Worm (Caenorhabditis elegans) whole organism, late embryonic: ENCODE results near the gene fbxa-100.
A peak's percentile ranks its signal among the peaks of the same experiment; 100 is the strongest.

Experiments used
- Y22D7AL.16 ChIP-seq: sonication (generic microtip); optimal IDR thresholded peaks from 2 replicates; lab custom pipeline; 2016; ENCODE audit warnings: missing genetic modification characterization, missing compliant biosample characterization
- ama-1 ChIP-seq: fragments of 150-350 bp; optimal IDR thresholded peaks from 2 replicates; lab custom pipeline; 2014
- ceh-18 ChIP-seq: sonication (generic microtip); optimal IDR thresholded peaks from 2 replicates; lab custom pipeline; 2016; ENCODE audit warnings: missing genetic modification characterization, missing compliant biosample characterization
- ceh-2 ChIP-seq: sonication (generic microtip); optimal IDR thresholded peaks from 2 replicates; lab custom pipeline; 2016; ENCODE audit warnings: missing genotype, missing genetic modification characterization, missing compliant biosample characterization
- ceh-31 ChIP-seq: sonication (generic microtip); optimal IDR thresholded peaks from 2 replicates; lab custom pipeline; 2016; ENCODE audit warnings: missing genetic modification characterization, missing compliant biosample characterization
- ceh-34 ChIP-seq: sonication (generic microtip); optimal IDR thresholded peaks from 2 replicates; lab custom pipeline; 2016; ENCODE audit warnings: mild to moderate bottlenecking, missing genetic modification characterization, missing compliant biosample characterization
- che-1 ChIP-seq: sonication (generic microtip); optimal IDR thresholded peaks from 2 replicates; lab custom pipeline; 2016; ENCODE audit warnings: mild to moderate bottlenecking, missing genetic modification characterization, missing compliant biosample characterization
- elt-2 ChIP-seq: sonication (generic microtip); optimal IDR thresholded peaks from 2 replicates; lab custom pipeline; 2016; ENCODE audit warnings: missing genetic modification reagents, missing genetic modification characterization, missing compliant biosample characterization
- elt-4 ChIP-seq: sonication (generic microtip); optimal IDR thresholded peaks from 2 replicates; lab custom pipeline; 2016; ENCODE audit warnings: missing genetic modification characterization, missing compliant biosample characterization
- ets-4 ChIP-seq: sonication (generic microtip); optimal IDR thresholded peaks from 2 replicates; lab custom pipeline; 2016; ENCODE audit warnings: missing genetic modification characterization, missing compliant biosample characterization
- eyg-1 ChIP-seq: sonication (generic microtip); optimal IDR thresholded peaks from 2 replicates; lab custom pipeline; 2016; ENCODE audit warnings: missing genotype, missing genetic modification characterization, missing compliant biosample characterization
- fax-1 ChIP-seq: sonication (generic microtip); optimal IDR thresholded peaks from 2 replicates; lab custom pipeline; 2016; ENCODE audit warnings: missing genotype, missing genetic modification characterization, missing compliant biosample characterization
- fkh-6 ChIP-seq: sonication (generic microtip); optimal IDR thresholded peaks from 2 replicates; lab custom pipeline; 2016; ENCODE audit warnings: missing genetic modification characterization, missing compliant biosample characterization
- gmeb-2 ChIP-seq: sonication (generic microtip); optimal IDR thresholded peaks from 2 replicates; lab custom pipeline; 2016; ENCODE audit warnings: missing genetic modification characterization, inconsistent platforms, missing compliant biosample characterization
- hlh-15 ChIP-seq: sonication (generic microtip); optimal IDR thresholded peaks from 2 replicates; lab custom pipeline; 2016; ENCODE audit warnings: missing genetic modification characterization, missing compliant biosample characterization
- hlh-30 ChIP-seq: sonication (generic microtip); optimal IDR thresholded peaks from 2 replicates; lab custom pipeline; 2017; ENCODE audit warnings: antibody characterized with exemption, missing genetic modification characterization, missing compliant biosample characterization; ENCODE audit not compliant: insufficient read depth
- hlh-6 ChIP-seq: sonication (generic microtip); optimal IDR thresholded peaks from 2 replicates; lab custom pipeline; 2016; ENCODE audit warnings: missing genotype, missing genetic modification characterization, missing compliant biosample characterization
- lim-6 ChIP-seq: sonication (generic microtip); optimal IDR thresholded peaks from 2 replicates; lab custom pipeline; 2016; ENCODE audit warnings: missing genetic modification characterization, missing compliant biosample characterization
- lin-11 ChIP-seq: fragments of 200-800 bp; sonication (Bioruptor generic); optimal IDR thresholded peaks from 2 replicates; lab custom pipeline; 2018; ENCODE audit warnings: mild to moderate bottlenecking, missing genetic modification characterization, missing compliant biosample characterization
- mec-3 ChIP-seq: sonication (generic microtip); optimal IDR thresholded peaks from 2 replicates; lab custom pipeline; 2016; ENCODE audit warnings: borderline replicate concordance, missing genetic modification characterization, missing compliant biosample characterization
- nhr-11 ChIP-seq: fragments of 150-350 bp; optimal IDR thresholded peaks from 2 replicates; lab custom pipeline; 2014; ENCODE audit warnings: missing biosample characterization, missing genetic modification characterization
- nhr-232 ChIP-seq: sonication (generic microtip); optimal IDR thresholded peaks from 2 replicates; lab custom pipeline; 2016; ENCODE audit warnings: missing genetic modification characterization, missing compliant biosample characterization
- npax-4 ChIP-seq: sonication (generic microtip); optimal IDR thresholded peaks from 2 replicates; lab custom pipeline; 2016; ENCODE audit warnings: missing genetic modification characterization, missing compliant biosample characterization
- odd-2 ChIP-seq: sonication (generic microtip); optimal IDR thresholded peaks from 2 replicates; lab custom pipeline; 2017; ENCODE audit warnings: antibody characterized with exemption, mild to moderate bottlenecking, missing genetic modification characterization, missing compliant biosample characterization
- pat-9 ChIP-seq: fragments of 200-800 bp; sonication (Bioruptor generic); optimal IDR thresholded peaks from 2 replicates; lab custom pipeline; 2018; ENCODE audit warnings: mild to moderate bottlenecking, missing genetic modification characterization, moderate library complexity, missing compliant biosample characterization
- pha-2 ChIP-seq: sonication (generic microtip); optimal IDR thresholded peaks from 2 replicates; lab custom pipeline; 2017; ENCODE audit warnings: mild to moderate bottlenecking, missing genetic modification characterization, missing compliant biosample characterization
- pqm-1 ChIP-seq: sonication (generic microtip); optimal IDR thresholded peaks from 2 replicates; lab custom pipeline; 2016; ENCODE audit warnings: missing genetic modification characterization, missing compliant biosample characterization
- pros-1 ChIP-seq: fragments of 150-350 bp; optimal IDR thresholded peaks from 2 replicates; lab custom pipeline; 2014; ENCODE audit warnings: missing biosample characterization, missing genetic modification reagents, missing genetic modification characterization
- ref-2 ChIP-seq: sonication (generic microtip); optimal IDR thresholded peaks from 2 replicates; lab custom pipeline; 2016; ENCODE audit warnings: missing genetic modification characterization, missing compliant biosample characterization
- sdc-2 ChIP-seq: sonication (generic microtip); optimal IDR thresholded peaks from 2 replicates; lab custom pipeline; 2016; ENCODE audit warnings: missing genotype, missing genetic modification characterization, missing compliant biosample characterization
- tbx-7 ChIP-seq: sonication (generic microtip); optimal IDR thresholded peaks from 2 replicates; lab custom pipeline; 2016; ENCODE audit warnings: missing genotype, missing genetic modification characterization, missing compliant biosample characterization
- unc-3 ChIP-seq, 2 experiments: fragments of 200-800 bp in 1 of 2; sonication (Bioruptor generic) in 1 of 2; sonication (generic microtip) in 1 of 2; conservative IDR thresholded peaks in 1 of 2; optimal IDR thresholded peaks in 1 of 2; 2 replicates each; pipeline versions ENCODE4 v1.3.6 to Lab custom; 2016 to 2022; ENCODE audit warnings: missing compliant biosample characterization in 2 of 2, missing genetic modification characterization in 2 of 2, missing genetic modification reagents in 1 of 2
- unc-42 ChIP-seq: sonication (generic microtip); optimal IDR thresholded peaks from 2 replicates; lab custom pipeline; 2016; ENCODE audit warnings: missing genotype, missing genetic modification characterization, missing compliant biosample characterization
- unc-55 ChIP-seq: sonication (generic microtip); optimal IDR thresholded peaks from 2 replicates; lab custom pipeline; 2017; ENCODE audit warnings: missing biosample characterization, missing genetic modification reagents, missing genetic modification characterization
- unc-86 ChIP-seq: sonication (generic microtip); optimal IDR thresholded peaks from 2 replicates; lab custom pipeline; 2016; ENCODE audit warnings: missing genetic modification characterization, missing compliant biosample characterization

The fbxa-100 gene

ce11 chrV:16047052-16047451 is 14.8 kb downstream of the fbxa-100 start:
- no peak for TF ChIP-seq elt-2
- TF ChIP-seq mec-3, result no peak
- TF ChIP-seq unc-3 (GFP tag; conservative IDR thresholded peaks at IDR 0.05; lab: Robert Waterston, UW), result no peak
- no peak for TF ChIP-seq unc-3 (tag; optimal IDR thresholded peaks at IDR 0.05; lab: Kevin White, UChicago)
- TF ChIP-seq hlh-6 (tag; lab: Kevin White, UChicago), result no peak
- no peak for TF ChIP-seq ceh-34 (tag; lab: Kevin White, UChicago)
- no peak for TF ChIP-seq pqm-1
- TF ChIP-seq sdc-2 (tag; lab: Kevin White, UChicago), result no peak

ce11 chrV:16046573-16046972 is 15.3 kb downstream of the fbxa-100 start, which contains the start of gene ZK285.2:
TSS of gene ZK285.2 (plus strand) at chrV:16046873.
- TF ChIP-seq ceh-18 (tag; lab: Kevin White, UChicago) (no peak), unc-3 (GFP tag; conservative IDR thresholded peaks at IDR 0.05; lab: Robert Waterston, UW) (no peak), unc-3 (tag; optimal IDR thresholded peaks at IDR 0.05; lab: Kevin White, UChicago) (no peak), npax-4 (tag; lab: Kevin White, UChicago) (no peak), gmeb-2 (tag; lab: Kevin White, UChicago) (no peak), pha-2 (tag; lab: Kevin White, UChicago) (no peak), eyg-1 (tag; lab: Kevin White, UChicago) (no peak), elt-2 (no peak)

ce11 chrV:16045837-16046236 is 16.1 kb downstream of the fbxa-100 start, which contains the start of gene T10C6.15:
TSS of gene T10C6.15 (minus strand) at chrV:16045940.
- no peak for TF ChIP-seq unc-42 (tag; lab: Kevin White, UChicago)
- no peak for TF ChIP-seq lin-11
- TF ChIP-seq pqm-1, result peak; percentile 0
- no peak for TF ChIP-seq tbx-7
- TF ChIP-seq elt-2, result peak; percentile 75

- TF ChIP-seq ceh-31 (tag; lab: Kevin White, UChicago) (no peak), unc-42 (tag; lab: Kevin White, UChicago) (no peak), unc-3 (GFP tag; conservative IDR thresholded peaks at IDR 0.05; lab: Robert Waterston, UW) (no peak), unc-3 (tag; optimal IDR thresholded peaks at IDR 0.05; lab: Kevin White, UChicago) (no peak), nhr-232 (tag; lab: Kevin White, UChicago) (no peak), lim-6 (tag; lab: Kevin White, UChicago) (no peak)
Measured at ce11 chrV:16043686-16044085, 18.2 kb downstream of the fbxa-100 start.

- TF ChIP-seq che-1 (tag; lab: Kevin White, UChicago) (no peak), lim-6 (tag; lab: Kevin White, UChicago) (no peak), nhr-11 (tag; lab: Kevin White, UChicago) (no peak), ets-4 (no peak), elt-4 (no peak), odd-2 (tag; lab: Kevin White, UChicago) (no peak), fkh-6 (no peak)
Measured at ce11 chrV:16042743-16043014, 19.2 kb downstream of the fbxa-100 start.

- peak; percentile 73 for TF ChIP-seq ama-1
- TF ChIP-seq ref-2 (tag; lab: Kevin White, UChicago), result peak; percentile 22
- TF ChIP-seq, all 69 proteins: peak for 2; not testable (repeated sequence) for 67
Measured at ce11 chrV:16041925-16042742, 19.8 kb downstream of the fbxa-100 start, which contains the start of the genes his-2 and his-1. TSS of gene his-2 (minus strand) at chrV:16042283. TSS of gene his-1 (plus strand) at chrV:16042520.

ce11 chrV:16041412-16041811 is 20.5 kb downstream of the fbxa-100 start:
- TF ChIP-seq eyg-1 (tag; lab: Kevin White, UChicago) (no peak), hlh-30 (tag; lab: Kevin White, UChicago) (no peak), unc-42 (tag; lab: Kevin White, UChicago) (no peak), Y22D7AL.16 (tag; lab: Kevin White, UChicago) (no peak), hlh-15 (tag; lab: Kevin White, UChicago) (no peak), elt-2 (no peak), ceh-18 (tag; lab: Kevin White, UChicago) (no peak), ceh-2 (no peak), unc-86 (no peak), unc-55 (GFP tag; lab: Kevin White, UChicago) (no peak), pat-9 (no peak), ref-2 (tag; lab: Kevin White, UChicago) (no peak), fax-1 (no peak), pros-1 (tag; lab: Kevin White, UChicago) (no peak), ceh-31 (tag; lab: Kevin White, UChicago) (no peak)
